Worm (Caenorhabditis elegans) whole organism, L1 larva: ENCODE measurements around the gene T25B9.8.

Source experiments
- C04F5.9 ChIP-seq: sonication (generic microtip); optimal IDR thresholded peaks from 2 replicates; lab custom pipeline; 2016; ENCODE audit warnings: missing genetic modification characterization, missing compliant biosample characterization
- C16A3.4 ChIP-seq: fragments of 150-350 bp; optimal IDR thresholded peaks from 2 replicates; lab custom pipeline; 2014; ENCODE audit warnings: missing biosample characterization, missing genetic modification characterization
- C34B4.2 ChIP-seq: sonication (generic microtip); optimal IDR thresholded peaks from 2 replicates; lab custom pipeline; 2017; ENCODE audit warnings: mild to moderate bottlenecking, missing genetic modification characterization, missing compliant biosample characterization
- F16B12.6 ChIP-seq: fragments of 150-350 bp; optimal IDR thresholded peaks from 2 replicates; lab custom pipeline; 2014; ENCODE audit warnings: missing biosample characterization, missing genetic modification characterization
- Y116A8C.19 ChIP-seq: sonication (generic microtip); optimal IDR thresholded peaks from 2 replicates; lab custom pipeline; 2016; ENCODE audit warnings: missing compliant biosample characterization, missing genetic modification characterization, borderline replicate concordance
- aly-2 ChIP-seq: fragments of 150-350 bp; optimal IDR thresholded peaks from 2 replicates; lab custom pipeline; 2014; ENCODE audit warnings: missing biosample characterization, missing genetic modification characterization
- ama-1 ChIP-seq: fragments of 150-350 bp; optimal IDR thresholded peaks from 2 replicates; lab custom pipeline; 2014
- ceh-8 ChIP-seq: fragments of 200-800 bp; sonication (Bioruptor generic); optimal IDR thresholded peaks from 2 replicates; lab custom pipeline; 2018; ENCODE audit warnings: mild to moderate bottlenecking, missing genetic modification characterization, moderate library complexity, missing compliant biosample characterization
- ceh-82 ChIP-seq, 3 experiments: fragments of 150-350 bp in 1 of 3; sonication (generic microtip) in 2 of 3; optimal IDR thresholded peaks; 2 replicates each; lab custom pipeline; 2014 to 2017; ENCODE audit warnings: missing biosample characterization in 3 of 3, missing genetic modification characterization in 3 of 3
- ceh-90 ChIP-seq: sonication (generic microtip); optimal IDR thresholded peaks from 2 replicates; lab custom pipeline; 2016; ENCODE audit warnings: missing genetic modification characterization, missing compliant biosample characterization
- ces-1 ChIP-seq: fragments of 150-350 bp; optimal IDR thresholded peaks from 2 replicates; lab custom pipeline; 2014; ENCODE audit warnings: missing biosample characterization, missing genetic modification reagents, missing genetic modification characterization
- dsc-1 ChIP-seq: sonication (generic microtip); optimal IDR thresholded peaks from 2 replicates; lab custom pipeline; 2016; ENCODE audit warnings: mild to moderate bottlenecking, missing genetic modification characterization, missing compliant biosample characterization
- elt-3 ChIP-seq, 6 experiments: fragments of 150-350 bp in 1 of 6; sonication (generic microtip); optimal IDR thresholded peaks; 2 replicates each; lab custom pipeline; 2017 to 2018; ENCODE audit warnings: missing biosample characterization in 6 of 6, missing genetic modification characterization in 6 of 6, inconsistent platforms in 1 of 6
- fkh-10 ChIP-seq: sonication (generic microtip); optimal IDR thresholded peaks from 2 replicates; lab custom pipeline; 2017; ENCODE audit warnings: missing biosample characterization, missing genetic modification reagents, missing genetic modification characterization
- fkh-4 ChIP-seq: sonication (generic microtip); optimal IDR thresholded peaks from 2 replicates; lab custom pipeline; 2016; ENCODE audit warnings: missing compliant biosample characterization, missing genetic modification characterization, borderline replicate concordance
- fkh-8 ChIP-seq: sonication (generic microtip); optimal IDR thresholded peaks from 2 replicates; lab custom pipeline; 2016; ENCODE audit warnings: mild to moderate bottlenecking, missing genetic modification characterization, missing compliant biosample characterization
- grh-1 ChIP-seq: fragments of 200-800 bp; sonication (Bioruptor generic); IDR thresholded peaks from 2 replicates; pipeline ENCODE4 v1.3.6; 2022; ENCODE audit warnings: missing genetic modification reagents, missing genetic modification characterization, missing compliant biosample characterization
- hlh-4 ChIP-seq: sonication (generic microtip); optimal IDR thresholded peaks from 2 replicates; lab custom pipeline; 2016; ENCODE audit warnings: mild to moderate bottlenecking, missing genetic modification characterization, missing compliant biosample characterization
- hpl-2 ChIP-seq: fragments of 150-350 bp; optimal IDR thresholded peaks from 2 replicates; lab custom pipeline; 2014; ENCODE audit warnings: missing biosample characterization, missing genetic modification reagents, missing genetic modification characterization
- irx-1 ChIP-seq: sonication (generic microtip); optimal IDR thresholded peaks from 2 replicates; lab custom pipeline; 2016; ENCODE audit warnings: missing genetic modification characterization, missing compliant biosample characterization
- isw-1 ChIP-seq: fragments of 200-800 bp; sonication (Bioruptor generic); IDR thresholded peaks from 2 replicates; pipeline ENCODE4 v1.3.6; 2022; ENCODE audit warnings: missing genetic modification characterization, missing compliant biosample characterization
- lin-13 ChIP-seq: fragments of 150-350 bp; optimal IDR thresholded peaks from 2 replicates; lab custom pipeline; 2014; ENCODE audit warnings: missing biosample characterization, missing genetic modification reagents, missing genetic modification characterization
- lin-14 ChIP-seq: fragments of 200-800 bp; sonication (Bioruptor generic); optimal IDR thresholded peaks from 2 replicates; lab custom pipeline; 2018; ENCODE audit warnings: mild to moderate bottlenecking, missing genetic modification characterization, moderate library complexity, missing compliant biosample characterization
- lin-39 ChIP-seq: fragments of 150-350 bp; optimal IDR thresholded peaks from 2 replicates; lab custom pipeline; 2014; ENCODE audit warnings: missing biosample characterization, missing genetic modification reagents, missing genetic modification characterization
- lsy-2 ChIP-seq, 2 experiments: fragments of 150-350 bp; optimal IDR thresholded peaks; 2 replicates each; lab custom pipeline; 2014; ENCODE audit warnings: missing biosample characterization in 2 of 2, missing genetic modification characterization in 2 of 2
- mdl-1 ChIP-seq, 2 experiments: fragments of 150-350 bp; optimal IDR thresholded peaks; 2 replicates each; lab custom pipeline; 2014 to 2017; ENCODE audit warnings: missing biosample characterization in 2 of 2, missing genetic modification characterization in 2 of 2, inconsistent platforms in 1 of 2
- mep-1 ChIP-seq: fragments of 150-350 bp; optimal IDR thresholded peaks from 2 replicates; lab custom pipeline; 2014; ENCODE audit warnings: missing biosample characterization, missing genetic modification characterization
- nhr-11 ChIP-seq: fragments of 150-350 bp; optimal IDR thresholded peaks from 2 replicates; lab custom pipeline; 2014; ENCODE audit warnings: missing biosample characterization, missing genetic modification characterization
- nhr-12 ChIP-seq: sonication (generic microtip); optimal IDR thresholded peaks from 2 replicates; lab custom pipeline; 2017; ENCODE audit warnings: missing biosample characterization, missing genetic modification characterization
- nhr-19 ChIP-seq: fragments of 200-800 bp; sonication (Bioruptor generic); conservative IDR thresholded peaks from 2 replicates; pipeline ENCODE4 v1.3.6; 2022; ENCODE audit warnings: missing genetic modification characterization, missing compliant biosample characterization
- nhr-20 ChIP-seq: sonication (generic microtip); optimal IDR thresholded peaks from 2 replicates; lab custom pipeline; 2016; ENCODE audit warnings: mild to moderate bottlenecking, missing genetic modification characterization, missing compliant biosample characterization
- nhr-28 ChIP-seq: fragments of 150-350 bp; optimal IDR thresholded peaks from 2 replicates; lab custom pipeline; 2014; ENCODE audit warnings: missing biosample characterization, missing genetic modification characterization
- nhr-71 ChIP-seq: sonication (generic microtip); optimal IDR thresholded peaks from 2 replicates; lab custom pipeline; 2016; ENCODE audit warnings: mild to moderate bottlenecking, missing genetic modification characterization, moderate library complexity, missing compliant biosample characterization
- nhr-77 ChIP-seq: fragments of 150-350 bp; optimal IDR thresholded peaks from 2 replicates; lab custom pipeline; 2014; ENCODE audit warnings: missing biosample characterization, missing genetic modification characterization
- nhr-84 ChIP-seq: sonication (generic microtip); optimal IDR thresholded peaks from 2 replicates; lab custom pipeline; 2017; ENCODE audit warnings: missing biosample characterization, missing genetic modification characterization
- nhr-90 ChIP-seq: sonication (generic microtip); optimal IDR thresholded peaks from 2 replicates; lab custom pipeline; 2016; ENCODE audit warnings: mild to moderate bottlenecking, missing genetic modification characterization, missing compliant biosample characterization; ENCODE audit not compliant: poor library complexity
- pax-3 ChIP-seq: fragments of 200-800 bp; sonication (Bioruptor generic); optimal IDR thresholded peaks from 2 replicates; lab custom pipeline; 2018; ENCODE audit warnings: mild to moderate bottlenecking, missing genetic modification characterization, moderate library complexity, missing compliant biosample characterization
- rnt-1 ChIP-seq: sonication (generic microtip); optimal IDR thresholded peaks from 2 replicates; lab custom pipeline; 2016; ENCODE audit warnings: mild to moderate bottlenecking, missing genetic modification characterization, moderate library complexity, missing compliant biosample characterization
- skn-1 ChIP-seq: fragments of 150-350 bp; optimal IDR thresholded peaks from 2 replicates; lab custom pipeline; 2014; ENCODE audit warnings: missing biosample characterization, missing genetic modification characterization
- snu-23 ChIP-seq: sonication (generic microtip); optimal IDR thresholded peaks from 2 replicates; lab custom pipeline; 2016; ENCODE audit warnings: missing genetic modification characterization, missing compliant biosample characterization
- sox-4 ChIP-seq: sonication (generic microtip); optimal IDR thresholded peaks from 2 replicates; lab custom pipeline; 2016; ENCODE audit warnings: missing genetic modification characterization, missing compliant biosample characterization
- sup-37 ChIP-seq: fragments of 200-800 bp; sonication (Bioruptor generic); optimal IDR thresholded peaks from 2 replicates; lab custom pipeline; 2018; ENCODE audit warnings: mild to moderate bottlenecking, missing genetic modification characterization, missing compliant biosample characterization
- swsn-7 ChIP-seq: sonication (generic microtip); optimal IDR thresholded peaks from 2 replicates; lab custom pipeline; 2016; ENCODE audit warnings: missing genetic modification characterization, missing compliant biosample characterization
- tbx-2 ChIP-seq: sonication (generic microtip); optimal IDR thresholded peaks from 2 replicates; lab custom pipeline; 2016; ENCODE audit warnings: missing genetic modification characterization, missing compliant biosample characterization
- unc-130 ChIP-seq: fragments of 150-350 bp; optimal IDR thresholded peaks from 2 replicates; lab custom pipeline; 2017; ENCODE audit warnings: missing biosample characterization, missing genetic modification characterization, inconsistent platforms
- unc-30 ChIP-seq: sonication (generic microtip); optimal IDR thresholded peaks from 2 replicates; lab custom pipeline; 2017; ENCODE audit warnings: missing biosample characterization, missing genetic modification characterization
- unc-86 ChIP-seq: sonication (generic microtip); optimal IDR thresholded peaks from 2 replicates; lab custom pipeline; 2016; ENCODE audit warnings: missing genetic modification characterization, missing compliant biosample characterization
- unc-98 ChIP-seq: fragments of 200-800 bp; sonication (Bioruptor generic); IDR thresholded peaks from 2 replicates; pipeline ENCODE4 v1.3.6; 2022; ENCODE audit warnings: missing genetic modification characterization, missing compliant biosample characterization
- vab-15 ChIP-seq: sonication (generic microtip); optimal IDR thresholded peaks from 2 replicates; lab custom pipeline; 2017; ENCODE audit warnings: missing genotype, mild to moderate bottlenecking, missing genetic modification characterization, missing compliant biosample characterization
- xbp-1 ChIP-seq: sonication (generic microtip); optimal IDR thresholded peaks from 2 replicates; lab custom pipeline; 2016; ENCODE audit warnings: missing genetic modification characterization, missing compliant biosample characterization
- zag-1 ChIP-seq: fragments of 150-350 bp; optimal IDR thresholded peaks from 2 replicates; lab custom pipeline; 2014; ENCODE audit warnings: missing biosample characterization, missing genetic modification characterization
- ztf-11 ChIP-seq, 2 experiments: sonication (generic microtip); optimal IDR thresholded peaks; 2 replicates each; lab custom pipeline; 2016 to 2017; ENCODE audit warnings: missing genetic modification characterization in 2 of 2, missing biosample characterization in 1 of 2, missing compliant biosample characterization in 1 of 2

T25B9.8 gene

DNA sequence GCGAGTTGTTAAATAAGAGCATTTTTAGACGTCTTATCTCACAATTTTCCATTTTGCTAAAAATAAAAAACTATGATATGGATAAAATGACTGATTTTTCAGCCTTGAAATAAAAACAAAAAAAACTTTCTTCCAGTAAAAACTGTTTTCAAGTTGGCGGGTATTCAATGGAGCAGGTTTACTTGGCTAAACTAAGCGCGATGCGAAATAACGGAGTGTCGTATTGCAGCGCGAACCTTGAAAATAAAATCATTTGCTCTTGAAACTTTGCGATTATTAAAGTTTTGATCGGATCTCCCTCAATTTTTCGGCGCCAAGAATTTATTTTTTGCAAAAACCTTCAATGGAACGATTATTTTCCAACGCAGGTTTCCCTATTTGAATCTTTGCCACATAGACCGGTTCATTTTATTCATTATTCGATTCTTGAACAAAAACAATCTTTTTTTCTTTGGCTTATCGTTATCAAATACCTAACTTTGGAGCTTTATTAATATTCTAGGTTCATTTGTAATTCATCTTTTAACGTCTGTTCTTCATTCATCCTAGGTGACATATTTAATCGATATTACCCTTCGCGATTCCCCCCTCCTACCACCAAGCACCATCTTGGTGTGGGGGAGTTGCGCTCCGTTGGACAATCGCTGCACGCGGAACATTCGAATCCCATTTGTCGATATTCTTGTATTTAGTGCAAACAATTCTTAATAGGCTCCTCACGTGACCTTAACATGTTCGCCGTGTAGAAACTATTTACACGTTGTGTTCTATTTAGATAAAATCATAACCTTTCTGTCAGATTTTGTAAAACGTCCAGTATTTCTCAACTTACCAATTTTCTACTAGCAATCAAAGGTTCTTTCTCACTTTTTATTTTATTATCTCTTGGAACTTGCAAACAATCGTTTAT, 33.2 kb downstream of the T25B9.8 start, which contains the start of the genes orc-5 and cyb-1 (continued):
- TF ChIP-seq nhr-19 (GFP tag; lab: Robert Waterston, UW) (peak; percentile 82), isw-1 (GFP tag; lab: Robert Waterston, UW) (peak; percentile 76), sox-4 (tag; lab: Kevin White, UChicago) (peak; percentile 27), F16B12.6 (tag; lab: Kevin White, UChicago) (peak; percentile 41), unc-130 (peak; percentile 87), fkh-10 (peak; percentile 17), swsn-7 (peak; percentile 81), nhr-12 (no peak), lin-13 (GFP tag; lab: Kevin White, UChicago) (peak; percentile 82), lsy-2 (tag; optimal IDR thresholded peaks at IDR 0.05; lab: Kevin White, UChicago) (peak; percentile 85 to 93), aly-2 (tag; lab: Kevin White, UChicago) (peak; percentile 54), nhr-11 (tag; lab: Kevin White, UChicago) (peak; percentile 44), tbx-2 (peak; percentile 78), fkh-4 (tag; lab: Kevin White, UChicago) (no peak), ceh-8 (GFP tag; lab: Kevin White, UChicago) (peak; percentile 3), snu-23 (GFP tag; lab: Kevin White, UChicago) (peak; percentile 90), xbp-1 (peak; percentile 86), hpl-2 (GFP tag; lab: Kevin White, UChicago) (no peak), nhr-20 (tag; lab: Kevin White, UChicago) (peak; percentile 80), ztf-11 (tag; optimal IDR thresholded peaks at IDR 0.05; lab: Kevin White, UChicago) (no peak), nhr-84 (tag; lab: Kevin White, UChicago) (no peak), unc-98 (GFP tag; lab: Robert Waterston, UW) (no peak), grh-1 (GFP tag; lab: Robert Waterston, UW) (peak; percentile 74), mep-1 (tag; lab: Kevin White, UChicago) (peak; percentile 80), lin-39 (tag; lab: Kevin White, UChicago) (peak; percentile 44), unc-30 (tag; lab: Kevin White, UChicago) (no peak), Y116A8C.19 (no peak), ceh-82 (tag; optimal IDR thresholded peaks at IDR 0.05; lab: Kevin White, UChicago) (peak; percentile 56 to 81 (median 71)), ceh-90 (tag; lab: Kevin White, UChicago) (peak; percentile 19), lin-14 (peak; percentile 74), nhr-71 (tag; lab: Kevin White, UChicago) (peak; percentile 90), dsc-1 (tag; lab: Kevin White, UChicago) (peak; percentile 70), elt-3 (tag; optimal IDR thresholded peaks at IDR 0.05; lab: Kevin White, UChicago) (peak in 4 of 6 experiments; percentile 17 to 81 (median 44)), sup-37 (peak; percentile 10), skn-1 (tag; lab: Kevin White, UChicago) (peak; percentile 83), mdl-1 (tag; optimal IDR thresholded peaks at IDR 0.05; lab: Kevin White, UChicago) (peak in 1 of 2 experiments; percentile 66), nhr-28 (no peak), fkh-8 (tag; lab: Kevin White, UChicago) (peak; percentile 52), zag-1 (tag; lab: Kevin White, UChicago) (no peak), nhr-77 (peak; percentile 51), pax-3 (tag; lab: Kevin White, UChicago) (no peak), C34B4.2 (tag; lab: Kevin White, UChicago) (no peak), irx-1 (peak; percentile 65), ces-1 (no peak), rnt-1 (tag; lab: Kevin White, UChicago) (peak; percentile 87), unc-86 (tag; lab: Kevin White, UChicago) (peak; percentile 71), ama-1 (lab: Kevin White, UChicago) (no peak), C04F5.9 (peak; percentile 33), vab-15 (no peak), C16A3.4 (tag; lab: Kevin White, UChicago) (peak; percentile 86), nhr-90 (peak; percentile 74), hlh-4 (tag; lab: Kevin White, UChicago) (no peak)
